Fruit fly (Drosophila melanogaster): ENCODE measurements around the gene CG33783.
A peak's percentile ranks its signal among the peaks of the same experiment; 100 is the strongest.

The CG33783 gene

DNA sequence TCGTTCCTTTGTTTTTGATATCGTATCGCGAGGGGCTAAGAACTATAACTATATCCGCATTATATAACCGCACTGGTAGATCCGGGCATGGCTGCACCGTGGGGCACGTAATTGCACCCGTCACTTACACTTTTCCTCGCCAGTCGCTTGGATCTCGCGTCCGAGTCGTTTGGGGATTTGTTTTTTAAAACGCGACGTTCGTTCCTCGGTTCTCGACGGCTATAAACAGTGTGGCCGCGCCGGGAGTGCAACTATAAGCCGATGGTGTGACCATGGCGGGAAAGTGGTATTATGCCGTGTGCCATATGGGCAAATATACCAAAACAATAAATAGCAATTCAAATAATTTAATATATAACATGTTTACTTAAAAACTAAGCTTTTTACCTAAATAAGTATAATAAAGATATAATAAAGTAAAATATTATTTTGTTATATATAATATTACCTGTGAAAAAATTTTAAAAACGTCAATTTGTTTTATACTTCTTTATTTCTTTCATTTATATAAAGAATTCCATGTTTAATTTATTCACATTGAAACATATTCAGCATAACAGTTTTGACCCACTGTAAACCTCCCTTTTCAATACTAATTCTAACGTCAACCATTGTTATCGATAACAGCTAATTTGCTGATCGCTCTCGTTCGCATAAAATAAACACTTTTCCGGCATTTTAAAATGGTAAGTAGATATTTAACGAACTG lies 23.8 kb upstream of the CG33783 start, which contains the start of the genes Mical and CG3909 (continued):
- TF ChIP-seq zfh2 (GFP tag; optimal IDR thresholded peaks at IDR 0.05) (peak; percentile 54), gro (GFP tag; optimal IDR thresholded peaks at IDR 0.05) (no peak), ewg (GFP tag; optimal IDR thresholded peaks at IDR 0.05) (peak; percentile 38), CG8281 (tag; optimal IDR thresholded peaks at IDR 0.05) (peak; percentile 41), cad (GFP tag; optimal IDR thresholded peaks at IDR 0.05) (no peak), Opbp (GFP tag; IDR thresholded peaks at IDR 0.05; ENCODE audit: partially characterized antibody) (no peak; the same call in 1 of the 3 replicates), wek (GFP tag; optimal IDR thresholded peaks at IDR 0.05) (no peak), grn (GFP tag; optimal IDR thresholded peaks at IDR 0.05) (no peak), CG1792 (GFP tag; optimal IDR thresholded peaks at IDR 0.05) (no peak), CG3407 (GFP tag; optimal IDR thresholded peaks at IDR 0.05) (peak; percentile 52), esg (GFP tag; conservative IDR thresholded peaks at IDR 0.05) (peak; percentile 86), Dll (GFP tag; IDR thresholded peaks at IDR 0.05; ENCODE audit: partially characterized antibody) (peak; percentile 38; the same call in 1 of the 4 replicates), peb (GFP tag; IDR thresholded peaks at IDR 0.05) (peak; percentile 50; the same call in 1 of the 2 replicates), mam (GFP tag; optimal IDR thresholded peaks at IDR 0.05) (peak; percentile 65), CG2129 (GFP tag; IDR thresholded peaks at IDR 0.05; ENCODE audit: partially characterized antibody) (no peak), CG1832 (GFP tag; optimal IDR thresholded peaks at IDR 0.05) (no peak), yki (optimal IDR thresholded peaks at IDR 0.05) (no peak), cg (GFP tag; optimal IDR thresholded peaks at IDR 0.05) (peak; percentile 52), CG5245 (GFP tag; optimal IDR thresholded peaks at IDR 0.05) (peak; percentile 44), CG18764 (GFP tag; optimal IDR thresholded peaks at IDR 0.05) (peak; percentile 79), CG7372 (GFP tag; IDR thresholded peaks at IDR 0.05) (peak; percentile 89), CG8089 (GFP tag; optimal IDR thresholded peaks at IDR 0.05) (no peak), disco-r (GFP tag; optimal IDR thresholded peaks at IDR 0.05) (no peak), CG34422 (GFP tag; IDR thresholded peaks at IDR 0.05) (peak; percentile 92), CG15601 (tag; optimal IDR thresholded peaks at IDR 0.05) (peak; percentile 85), CG5953 (GFP tag; IDR thresholded peaks at IDR 0.05) (peak; percentile 67), danr (GFP tag; IDR thresholded peaks at IDR 0.05) (0 out of 2 replicates have a peak, but pooled peaks have one; percentile 30), Chrac-16 (GFP tag; optimal IDR thresholded peaks at IDR 0.05) (peak; percentile 82), CG9876 (GFP tag; optimal IDR thresholded peaks at IDR 0.05) (no peak), CG10979 (tag; optimal IDR thresholded peaks at IDR 0.05) (peak; percentile 78), CG15479 (GFP tag; optimal IDR thresholded peaks at IDR 0.05) (no peak), sc (optimal IDR thresholded peaks at IDR 0.05) (no peak), sc (GFP tag; optimal IDR thresholded peaks at IDR 0.05) (peak; percentile 49), tup (GFP tag; optimal IDR thresholded peaks at IDR 0.05) (no peak), Ssrp (tag; optimal IDR thresholded peaks at IDR 0.05) (peak; percentile 83), C15 (GFP tag; IDR thresholded peaks at IDR 0.05) (peak; percentile 72; the same call in 2 of the 3 replicates), az2 (GFP tag; optimal IDR thresholded peaks at IDR 0.05) (peak; percentile 86), CG6689 (GFP tag; IDR thresholded peaks at IDR 0.05) (peak; percentile 90), gce (GFP tag; IDR thresholded peaks at IDR 0.05) (peak; percentile 80), Mes4 (GFP tag; optimal IDR thresholded peaks at IDR 0.05) (no peak), CG32772 (GFP tag; IDR thresholded peaks at IDR 0.05) (peak; percentile 88), CG2199 (GFP tag; IDR thresholded peaks at IDR 0.05) (peak; percentile 57; the same call in 1 of the 3 replicates), dysf (GFP tag; IDR thresholded peaks at IDR 0.05) (peak; percentile 90), CG4360 (GFP tag; IDR thresholded peaks at IDR 0.05) (no peak), CG2875 (GFP tag; optimal IDR thresholded peaks at IDR 0.05) (peak; percentile 52), CG10209 (GFP tag; optimal IDR thresholded peaks at IDR 0.05) (peak; percentile 76), crp (GFP tag; optimal IDR thresholded peaks at IDR 0.05) (peak in 1 of 2 experiments; percentile 58), CG11695 (GFP tag; IDR thresholded peaks at IDR 0.05) (peak; percentile 90), gfzf (GFP tag; optimal IDR thresholded peaks at IDR 0.05) (peak; percentile 81), ash1 (GFP tag; optimal IDR thresholded peaks at IDR 0.05) (peak; percentile 26)
